Worm (Caenorhabditis elegans) whole organism, L4/young adult: ENCODE data around the gene Y51A2B.16.

Source experiments
- W03F9.2 ChIP-seq: fragments of 150-350 bp; optimal IDR thresholded peaks from 2 replicates; lab custom pipeline; 2014; ENCODE audit warnings: missing biosample characterization, missing genetic modification characterization
- dao-5 ChIP-seq: sonication (generic microtip); optimal IDR thresholded peaks from 2 replicates; lab custom pipeline; 2016; ENCODE audit warnings: missing genotype, missing genetic modification characterization, moderate library complexity, missing compliant biosample characterization
- him-1 ChIP-seq: sonication (generic microtip); optimal IDR thresholded peaks from 2 replicates; lab custom pipeline; 2016; ENCODE audit warnings: missing genotype, missing genetic modification reagents, missing genetic modification characterization, missing compliant biosample characterization

ce11 chrV:18362402-18362801 lies 35.3 kb downstream of the Y51A2B.16 start, which contains the start of gene C08E8.1:
- TF ChIP-seq him-1 (tag; lab: Kevin White, UChicago) (no peak), dao-5 (tag; lab: Kevin White, UChicago) (no peak), W03F9.2 (tag; lab: Kevin White, UChicago) (no peak)
